Fruit fly (Drosophila melanogaster) whole organism, adult: ENCODE data around the gene CG10347.

Experiments
- CG11617 ChIP-seq: fragments of 200-800 bp; sonication (Bioruptor generic); optimal IDR thresholded peaks from 2 replicates; lab custom pipeline; 2017; ENCODE audit warnings: mild to moderate bottlenecking, missing biosample characterization, missing genetic modification reagents, missing genetic modification characterization
- CG12768 ChIP-seq: fragments of 200-800 bp; sonication (Bioruptor generic); optimal IDR thresholded peaks from 2 replicates; lab custom pipeline; 2017; ENCODE audit warnings: missing biosample characterization, missing genetic modification characterization, mild to moderate bottlenecking, moderate library complexity, missing genetic modification reagents
- CG14711 ChIP-seq: fragments of 200-800 bp; sonication (Bioruptor generic); optimal IDR thresholded peaks from 2 replicates; lab custom pipeline; 2018; ENCODE audit warnings: missing biosample characterization, mild to moderate bottlenecking, missing genetic modification characterization, moderate library complexity
- CG1620 ChIP-seq: fragments of 200-800 bp; sonication (Bioruptor generic); optimal IDR thresholded peaks from 2 replicates; lab custom pipeline; 2016; ENCODE audit warnings: missing biosample characterization, missing genetic modification characterization
- CG33017 ChIP-seq: fragments of 200-800 bp; sonication (Bioruptor generic); optimal IDR thresholded peaks from 2 replicates; lab custom pipeline; 2018; ENCODE audit warnings: missing biosample characterization, mild to moderate bottlenecking, missing genetic modification characterization, moderate library complexity
- CG5204 ChIP-seq: fragments of 200-800 bp; sonication (Bioruptor generic); optimal IDR thresholded peaks from 2 replicates; lab custom pipeline; 2016; ENCODE audit warnings: missing biosample characterization, missing genetic modification characterization
- Clk ChIP-seq: fragments of 200-800 bp; sonication (Bioruptor generic); optimal IDR thresholded peaks from 2 replicates; lab custom pipeline; 2017; ENCODE audit warnings: missing biosample characterization, missing genetic modification characterization
- Hr96 ChIP-seq: fragments of 200-800 bp; sonication (Bioruptor generic); optimal IDR thresholded peaks from 2 replicates; lab custom pipeline; 2016; ENCODE audit warnings: missing biosample characterization, missing genetic modification characterization
- bab1 ChIP-seq: fragments of 200-800 bp; sonication (Bioruptor generic); optimal IDR thresholded peaks from 3 replicates; lab custom pipeline; 2019; ENCODE audit warnings: missing biosample characterization, mild to moderate bottlenecking, missing genetic modification characterization, moderate library complexity
- cnc ChIP-seq, 2 experiments: fragments of >200 bp; optimal IDR thresholded peaks; 2 replicates each; lab custom pipeline; 2017
- kay ChIP-seq: fragments of 200-800 bp; sonication (Bioruptor generic); peaks from one replicate; lab custom pipeline; 2016; ENCODE audit warnings: missing biosample characterization, missing genetic modification characterization, borderline replicate concordance
- pad ChIP-seq: fragments of 200-800 bp; sonication (Bioruptor generic); optimal IDR thresholded peaks from 3 replicates; lab custom pipeline; 2017; ENCODE audit warnings: missing biosample characterization, missing genetic modification characterization, mild to moderate bottlenecking, moderate library complexity, missing genetic modification reagents
- toe ChIP-seq: fragments of 200-800 bp; sonication (Bioruptor generic); optimal IDR thresholded peaks from 2 replicates; lab custom pipeline; 2016; ENCODE audit warnings: missing biosample characterization, missing genetic modification characterization

DNA sequence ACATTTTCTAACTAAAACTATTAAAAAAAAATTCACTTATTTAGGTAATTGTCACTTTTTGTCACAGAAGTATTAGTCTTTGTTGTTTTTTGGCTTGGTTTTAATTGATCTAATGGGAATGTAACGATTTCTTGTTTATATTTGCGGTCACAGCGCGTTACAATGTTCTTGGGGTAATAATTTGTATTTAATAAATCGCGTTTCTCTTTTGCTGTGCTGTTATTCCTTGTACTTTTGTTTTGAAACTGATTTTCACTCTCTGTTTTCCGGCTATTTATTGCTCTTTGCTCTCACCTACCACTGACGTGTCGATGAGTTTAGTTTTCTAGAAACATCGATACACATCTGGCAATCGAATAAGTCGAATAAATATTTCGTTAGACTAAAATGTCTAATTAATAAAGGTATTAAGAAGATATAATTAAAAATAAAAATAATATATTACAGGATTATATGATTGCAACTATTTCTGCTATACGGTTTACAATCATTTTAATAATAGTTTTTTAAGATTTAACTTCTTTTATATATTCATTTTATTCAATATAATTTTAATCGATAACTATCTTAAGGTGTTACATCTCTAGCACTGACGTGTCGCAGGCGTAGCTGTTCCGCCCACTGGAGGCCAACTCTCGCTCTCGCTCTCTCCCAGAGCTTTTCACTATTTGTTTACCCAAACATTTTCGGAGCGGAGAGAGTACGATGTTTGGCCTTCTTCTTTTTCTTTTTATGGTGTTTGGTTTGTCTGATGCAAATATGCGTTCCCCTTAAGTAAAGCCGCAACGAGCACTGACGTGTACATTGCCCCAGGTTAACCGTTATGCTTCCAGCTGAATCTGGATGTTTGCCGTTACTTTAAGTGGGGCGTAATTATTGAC is 47.6 kb downstream of the CG10347 start, which contains the start of gene Hsc70-3:
- no peak for TF ChIP-seq CG5204
- no peak for TF ChIP-seq CG1620 (GFP tag; lab: Kevin White, UChicago)
- TF ChIP-seq kay (GFP tag; lab: Kevin White, UChicago): no peak
- TF ChIP-seq cnc (optimal IDR thresholded peaks at IDR 0.05; lab: Kevin White, UChicago): no peak
- TF ChIP-seq Hr96 (GFP tag; lab: Kevin White, UChicago): no peak
- no peak for TF ChIP-seq Clk (GFP tag; lab: Kevin White, UChicago)
- peak; percentile 54 for TF ChIP-seq bab1 (GFP tag; lab: Kevin White, UChicago)
- TF ChIP-seq CG11617 (GFP tag; lab: Kevin White, UChicago): peak; percentile 67
- peak; percentile 99 for TF ChIP-seq pad (GFP tag; lab: Kevin White, UChicago)
- TF ChIP-seq toe: no peak
- TF ChIP-seq CG14711 (tag; lab: Kevin White, UChicago): peak; percentile 71
- TF ChIP-seq CG12768 (GFP tag; lab: Kevin White, UChicago): peak; percentile 16
- peak; percentile 52 for TF ChIP-seq CG33017 (tag; lab: Kevin White, UChicago)
